Worm (Caenorhabditis elegans) whole organism, L4 larva: ENCODE data around the gene F52C9.5.
A peak's percentile ranks its signal among the peaks of the same experiment; 100 is the strongest.

Experiments used
- D1046.2 ChIP-seq: fragments of 200-800 bp; sonication (Bioruptor generic); IDR thresholded peaks from 2 replicates; pipeline ENCODE4 v1.3.6; 2022; ENCODE audit warnings: missing genetic modification characterization, missing compliant biosample characterization
- F10B5.3 ChIP-seq: sonication (generic microtip); optimal IDR thresholded peaks from 2 replicates; lab custom pipeline; 2016; ENCODE audit warnings: mild to moderate bottlenecking, missing genetic modification characterization, missing compliant biosample characterization
- R02D3.7 ChIP-seq: fragments of 150-350 bp; sonication (generic microtip); optimal IDR thresholded peaks from 3 replicates; lab custom pipeline; 2014; ENCODE audit warnings: missing biosample characterization, missing genetic modification characterization
- ZK337.2 ChIP-seq: fragments of 200-800 bp; sonication (Bioruptor generic); IDR thresholded peaks from 2 replicates; pipeline ENCODE4 v1.3.6; 2022; ENCODE audit warnings: missing genetic modification reagents, missing genetic modification characterization, missing compliant biosample characterization
- aha-1 ChIP-seq: fragments of 150-350 bp; peaks from one replicate; lab custom pipeline; 2014; ENCODE audit warnings: missing biosample characterization, missing genetic modification characterization
- ama-1 ChIP-seq: fragments of 150-350 bp; optimal IDR thresholded peaks from 2 replicates; lab custom pipeline; 2014; ENCODE audit warnings: inconsistent platforms, mixed read lengths
- arid-1 ChIP-seq: fragments of 200-800 bp; sonication (Bioruptor generic); conservative IDR thresholded peaks from 2 replicates; pipeline ENCODE4 v1.3.6; 2022; ENCODE audit warnings: missing genetic modification reagents, missing genetic modification characterization, missing compliant biosample characterization
- attf-4 ChIP-seq: sonication (generic microtip); optimal IDR thresholded peaks from 3 replicates; lab custom pipeline; 2017; ENCODE audit warnings: missing biosample characterization, missing genetic modification characterization
- ceh-28 ChIP-seq: fragments of 150-350 bp; optimal IDR thresholded peaks from 2 replicates; lab custom pipeline; 2014; ENCODE audit warnings: missing biosample characterization, missing genetic modification reagents, missing genetic modification characterization
- ceh-44 ChIP-seq: fragments of 200-800 bp; sonication (Bioruptor generic); IDR thresholded peaks from 2 replicates; pipeline ENCODE4 v1.3.6; 2022; ENCODE audit warnings: missing genetic modification reagents, missing genetic modification characterization, missing compliant biosample characterization
- ceh-62 ChIP-seq: sonication (generic microtip); optimal IDR thresholded peaks from 2 replicates; lab custom pipeline; 2017; ENCODE audit warnings: missing biosample characterization, missing genetic modification characterization
- ces-1 ChIP-seq: fragments of 150-350 bp; sonication (generic microtip); optimal IDR thresholded peaks from 4 replicates; lab custom pipeline; 2014; ENCODE audit warnings: missing biosample characterization, missing genetic modification reagents, missing genetic modification characterization
- daf-16 ChIP-seq, 3 experiments: sonication (generic microtip); optimal IDR thresholded peaks; 2 replicates each; lab custom pipeline; 2016 to 2017; ENCODE audit warnings: missing genetic modification characterization in 3 of 3, missing genetic modification reagents in 3 of 3, mild to moderate bottlenecking in 2 of 3, missing compliant biosample characterization in 2 of 3, missing biosample characterization in 1 of 3, moderate library complexity in 1 of 3
- dmd-6 ChIP-seq: fragments of 200-800 bp; sonication (Bioruptor generic); IDR thresholded peaks from 2 replicates; pipeline ENCODE4 v1.3.6; 2022; ENCODE audit warnings: missing genetic modification reagents, missing genetic modification characterization, missing compliant biosample characterization
- dve-1 ChIP-seq: sonication (generic microtip); optimal IDR thresholded peaks from 2 replicates; lab custom pipeline; 2017; ENCODE audit warnings: antibody characterized with exemption, mild to moderate bottlenecking, missing genetic modification characterization, missing compliant biosample characterization; ENCODE audit not compliant: insufficient read depth
- egl-27 ChIP-seq: sonication (generic microtip); optimal IDR thresholded peaks from 3 replicates; lab custom pipeline; 2017; ENCODE audit warnings: missing biosample characterization, missing genetic modification reagents, missing genetic modification characterization
- egl-43 ChIP-seq: fragments of 200-800 bp; sonication (Bioruptor generic); IDR thresholded peaks from 2 replicates; pipeline ENCODE4 v1.3.6; 2022; ENCODE audit warnings: missing genetic modification reagents, missing genetic modification characterization, missing compliant biosample characterization
- hif-1 ChIP-seq, 2 experiments: sonication (generic microtip); optimal IDR thresholded peaks; 2 replicates each; lab custom pipeline; 2016 to 2017; ENCODE audit warnings: missing compliant biosample characterization in 2 of 2, missing genetic modification characterization in 2 of 2, missing genetic modification reagents in 2 of 2, missing genotype in 2 of 2, mild to moderate bottlenecking in 1 of 2
- hlh-11 ChIP-seq: fragments of 200-800 bp; sonication (Bioruptor generic); optimal IDR thresholded peaks from 2 replicates; lab custom pipeline; 2018; ENCODE audit warnings: mild to moderate bottlenecking, missing genetic modification characterization, missing compliant biosample characterization
- hmg-1.1 ChIP-seq: fragments of 200-800 bp; sonication (Bioruptor generic); IDR thresholded peaks from 2 replicates; pipeline ENCODE4 v1.3.6; 2022; ENCODE audit warnings: missing genetic modification reagents, missing genetic modification characterization, missing compliant biosample characterization
- lin-1 ChIP-seq: fragments of 200-800 bp; sonication (Bioruptor generic); IDR thresholded peaks from 2 replicates; pipeline ENCODE4 v1.3.6; 2022; ENCODE audit warnings: missing genetic modification reagents, missing genetic modification characterization, missing compliant biosample characterization
- lin-13 ChIP-seq: fragments of 150-350 bp; optimal IDR thresholded peaks from 2 replicates; lab custom pipeline; 2014; ENCODE audit warnings: missing biosample characterization, missing genetic modification reagents, missing genetic modification characterization
- lin-15B ChIP-seq: fragments of 150-350 bp; sonication (generic microtip); optimal IDR thresholded peaks from 3 replicates; lab custom pipeline; 2014; ENCODE audit warnings: missing biosample characterization, missing genetic modification characterization
- lin-29 ChIP-seq: fragments of 200-800 bp; sonication (Bioruptor generic); IDR thresholded peaks from 2 replicates; pipeline ENCODE4 v1.3.6; 2022; ENCODE audit warnings: missing genetic modification reagents, missing genetic modification characterization, missing compliant biosample characterization
- lin-38 ChIP-seq: fragments of 200-800 bp; sonication (Bioruptor generic); IDR thresholded peaks from 2 replicates; pipeline ENCODE4 v1.3.6; 2022; ENCODE audit warnings: missing genetic modification reagents, missing genetic modification characterization, missing compliant biosample characterization
- madf-9 ChIP-seq: fragments of 200-800 bp; sonication (Bioruptor generic); conservative IDR thresholded peaks from 2 replicates; pipeline ENCODE4 v1.3.6; 2022; ENCODE audit warnings: missing genetic modification reagents, missing genetic modification characterization, missing compliant biosample characterization
- mdl-1 ChIP-seq, 2 experiments: fragments of 150-350 bp in 1 of 2; sonication (generic microtip) in 1 of 2; optimal IDR thresholded peaks; 2 replicates each; lab custom pipeline; 2014 to 2017; ENCODE audit warnings: missing biosample characterization in 2 of 2, missing genetic modification characterization in 2 of 2
- mep-1 ChIP-seq: fragments of 150-350 bp; sonication (generic microtip); optimal IDR thresholded peaks from 3 replicates; lab custom pipeline; 2014; ENCODE audit warnings: missing biosample characterization, missing genetic modification characterization
- nhr-102 ChIP-seq: sonication (generic microtip); optimal IDR thresholded peaks from 2 replicates; lab custom pipeline; 2016; ENCODE audit warnings: mild to moderate bottlenecking, missing genetic modification characterization, moderate library complexity, missing compliant biosample characterization
- nhr-11 ChIP-seq: fragments of 150-350 bp; optimal IDR thresholded peaks from 2 replicates; lab custom pipeline; 2014; ENCODE audit warnings: missing biosample characterization, missing genetic modification characterization
- nhr-237 ChIP-seq: sonication (generic microtip); optimal IDR thresholded peaks from 2 replicates; lab custom pipeline; 2017; ENCODE audit warnings: missing biosample characterization, missing genetic modification characterization
- nhr-28 ChIP-seq: fragments of 150-350 bp; optimal IDR thresholded peaks from 2 replicates; lab custom pipeline; 2014; ENCODE audit warnings: missing biosample characterization, missing genetic modification characterization
- nhr-42 ChIP-seq: fragments of 200-800 bp; sonication (Bioruptor generic); IDR thresholded peaks from 2 replicates; pipeline ENCODE4 v1.3.6; 2022; ENCODE audit warnings: missing genetic modification characterization, missing compliant biosample characterization
- nhr-76 ChIP-seq: fragments of 150-350 bp; optimal IDR thresholded peaks from 2 replicates; lab custom pipeline; 2014; ENCODE audit warnings: missing biosample characterization, missing genetic modification characterization
- nhr-77 ChIP-seq: fragments of 150-350 bp; optimal IDR thresholded peaks from 2 replicates; lab custom pipeline; 2014; ENCODE audit warnings: missing biosample characterization, missing genetic modification characterization
- php-3 ChIP-seq: fragments of 200-800 bp; sonication (Bioruptor generic); IDR thresholded peaks from 2 replicates; pipeline ENCODE4 v1.3.6; 2022; ENCODE audit warnings: missing genetic modification reagents, missing genetic modification characterization, missing compliant biosample characterization
- pqm-1 ChIP-seq: sonication (generic microtip); optimal IDR thresholded peaks from 2 replicates; lab custom pipeline; 2017; ENCODE audit warnings: missing biosample characterization, missing genetic modification characterization
- saeg-2 ChIP-seq: fragments of 200-800 bp; sonication (Bioruptor generic); IDR thresholded peaks from 2 replicates; pipeline ENCODE4 v1.3.6; 2022; ENCODE audit warnings: missing genetic modification reagents, missing genetic modification characterization, missing compliant biosample characterization
- snpc-4 ChIP-seq: fragments of 150-350 bp; optimal IDR thresholded peaks from 2 replicates; lab custom pipeline; 2014; ENCODE audit warnings: missing biosample characterization, missing genetic modification characterization
- tag-97 ChIP-seq: fragments of 200-800 bp; sonication (Bioruptor generic); IDR thresholded peaks from 2 replicates; pipeline ENCODE4 v1.3.6; 2022; ENCODE audit warnings: missing genetic modification characterization, missing compliant biosample characterization
- tra-1 ChIP-seq: fragments of 200-800 bp; sonication (Bioruptor generic); IDR thresholded peaks from 2 replicates; pipeline ENCODE4 v1.3.6; 2022; ENCODE audit warnings: missing genetic modification reagents, missing genetic modification characterization, missing compliant biosample characterization
- unc-62 ChIP-seq, 3 experiments: fragments of 150-350 bp in 1 of 3; sonication (generic microtip); optimal IDR thresholded peaks in 2 of 3; peaks in 1 of 3; 1 replicate in 1 of 3; 2 replicates in 2 of 3; lab custom pipeline; 2014 to 2017; ENCODE audit warnings: missing biosample characterization in 3 of 3, missing genetic modification characterization in 3 of 3, missing genetic modification reagents in 3 of 3, missing genotype in 1 of 3
- vab-7 ChIP-seq: fragments of 200-800 bp; sonication (Bioruptor generic); IDR thresholded peaks from 2 replicates; pipeline ENCODE4 v1.3.6; 2022; ENCODE audit warnings: missing genetic modification reagents, missing genetic modification characterization, missing compliant biosample characterization
- zag-1 ChIP-seq: fragments of 150-350 bp; optimal IDR thresholded peaks from 2 replicates; lab custom pipeline; 2014; ENCODE audit warnings: missing biosample characterization, missing genetic modification characterization
- zfp-2 ChIP-seq: sonication (generic microtip); optimal IDR thresholded peaks from 2 replicates; lab custom pipeline; 2016; ENCODE audit warnings: mild to moderate bottlenecking, missing genetic modification characterization, missing compliant biosample characterization
- zip-2 ChIP-seq: fragments of 150-350 bp; optimal IDR thresholded peaks from 2 replicates; lab custom pipeline; 2014; ENCODE audit warnings: missing biosample characterization, missing genetic modification characterization

Gene F52C9.5

ce11 chrIII:5291281-5291680 lies 10.7 kb upstream of the F52C9.5 start:
- no peak for TF ChIP-seq D1046.2 (GFP tag; lab: Robert Waterston, UW)
- peak; percentile 47; the same call in 1 of the 2 replicates for TF ChIP-seq tra-1 (GFP tag; lab: Robert Waterston, UW)
- TF ChIP-seq pqm-1 (tag; lab: Kevin White, UChicago): peak; percentile 85
- TF ChIP-seq mep-1 (tag; lab: Kevin White, UChicago): no peak
- no peak for TF ChIP-seq ZK337.2
- no peak for TF ChIP-seq zag-1 (tag; lab: Kevin White, UChicago)
- no peak for TF ChIP-seq daf-16 (GFP tag; optimal IDR thresholded peaks at IDR 0.05; lab: Kevin White, UChicago)
- no peak for TF ChIP-seq daf-16 (tag; optimal IDR thresholded peaks at IDR 0.05; lab: Kevin White, UChicago)
- peak; percentile 31; the same call in 1 of the 2 replicates for TF ChIP-seq lin-1 (GFP tag; lab: Robert Waterston, UW)
- TF ChIP-seq hlh-11 (tag; lab: Kevin White, UChicago): peak; percentile 64
- peak; percentile 64 for TF ChIP-seq dmd-6 (GFP tag; lab: Robert Waterston, UW)
- TF ChIP-seq lin-15B (tag; lab: Kevin White, UChicago): no peak
- TF ChIP-seq nhr-42 (GFP tag; lab: Robert Waterston, UW): no peak
- no peak for TF ChIP-seq ama-1 (lab: Kevin White, UChicago)
- no peak for TF ChIP-seq ces-1 (GFP tag; lab: Kevin White, UChicago)
- TF ChIP-seq nhr-28 (tag; lab: Kevin White, UChicago): peak; percentile 34
- peak; percentile 80 for TF ChIP-seq dve-1 (tag; lab: Kevin White, UChicago)
- no peak for TF ChIP-seq zip-2
- 0 out of 2 replicates have a peak, but pooled peaks have one; percentile 33 for TF ChIP-seq php-3 (GFP tag; lab: Robert Waterston, UW)
- TF ChIP-seq nhr-102: peak; percentile 13
- TF ChIP-seq, all 104 proteins: peak for 9

- TF ChIP-seq arid-1 (GFP tag; lab: Robert Waterston, UW): no peak
- TF ChIP-seq ceh-28: no peak
- peak in 1 of 2 experiments; percentile 92 for TF ChIP-seq unc-62 (GFP tag; optimal IDR thresholded peaks at IDR 0.05 in 1 of 2; lab: Kevin White, UChicago)
- TF ChIP-seq unc-62 (tag; optimal IDR thresholded peaks at IDR 0.05; lab: Kevin White, UChicago): no peak
Observed at ce11 chrIII:5294281-5294680, 7.7 kb upstream of the F52C9.5 start.

- TF ChIP-seq nhr-11 (peak; percentile 44), tag-97 (GFP tag; lab: Robert Waterston, UW) (no peak), nhr-28 (tag; lab: Kevin White, UChicago) (peak; percentile 23), R02D3.7 (tag; lab: Kevin White, UChicago) (peak; percentile 3), egl-27 (tag; lab: Kevin White, UChicago) (no peak), ceh-62 (tag; lab: Kevin White, UChicago) (no peak), attf-4 (tag; lab: Kevin White, UChicago) (no peak), D1046.2 (GFP tag; lab: Robert Waterston, UW) (peak; percentile 81), mep-1 (tag; lab: Kevin White, UChicago) (peak; percentile 64), vab-7 (GFP tag; lab: Robert Waterston, UW) (peak; percentile 92), ceh-44 (GFP tag; lab: Robert Waterston, UW) (peak; percentile 85; the same call in 1 of the 2 replicates), hif-1 (tag; optimal IDR thresholded peaks at IDR 0.05; lab: Kevin White, UChicago) (peak; percentile 2 to 56), nhr-77 (no peak), madf-9 (GFP tag; lab: Robert Waterston, UW) (0 out of 2 replicates have a peak, but pooled peaks have one; percentile 59), daf-16 (GFP tag; optimal IDR thresholded peaks at IDR 0.05; lab: Kevin White, UChicago) (peak; percentile 78 to 86), daf-16 (tag; optimal IDR thresholded peaks at IDR 0.05; lab: Kevin White, UChicago) (peak; percentile 46), dmd-6 (GFP tag; lab: Robert Waterston, UW) (peak; percentile 59), saeg-2 (no peak), mdl-1 (tag; optimal IDR thresholded peaks at IDR 0.05; lab: Kevin White, UChicago) (peak in 1 of 2 experiments; percentile 52), zfp-2 (tag; lab: Kevin White, UChicago) (peak; percentile 35), nhr-237 (tag; lab: Kevin White, UChicago) (no peak), aha-1 (tag; lab: Kevin White, UChicago) (no peak), arid-1 (GFP tag; lab: Robert Waterston, UW) (peak; percentile 90), nhr-76 (tag; lab: Kevin White, UChicago) (no peak), lin-29 (GFP tag; lab: Robert Waterston, UW) (0 out of 2 replicates have a peak, but pooled peaks have one; percentile 39), hmg-1.1 (GFP tag; lab: Robert Waterston, UW) (peak; percentile 86), lin-38 (GFP tag; lab: Robert Waterston, UW) (peak; percentile 83), egl-43 (peak; percentile 97), ceh-28 (no peak), F10B5.3 (tag; lab: Kevin White, UChicago) (peak; percentile 41), snpc-4 (tag; lab: Kevin White, UChicago) (no peak), lin-13 (GFP tag; lab: Kevin White, UChicago) (no peak)
Observed at ce11 chrIII:5294867-5295266, 7.2 kb upstream of the F52C9.5 start.
